Fruit fly (Drosophila melanogaster) whole organism, adult: ENCODE data around the gene Nadsyn.

Source experiments
- CG11617 ChIP-seq: fragments of 200-800 bp; sonication (Bioruptor generic); optimal IDR thresholded peaks from 2 replicates; lab custom pipeline; 2017; ENCODE audit warnings: mild to moderate bottlenecking, missing biosample characterization, missing genetic modification reagents, missing genetic modification characterization
- CG14711 ChIP-seq: fragments of 200-800 bp; sonication (Bioruptor generic); optimal IDR thresholded peaks from 2 replicates; lab custom pipeline; 2018; ENCODE audit warnings: missing biosample characterization, mild to moderate bottlenecking, missing genetic modification characterization, moderate library complexity
- CG33017 ChIP-seq: fragments of 200-800 bp; sonication (Bioruptor generic); optimal IDR thresholded peaks from 2 replicates; lab custom pipeline; 2018; ENCODE audit warnings: missing biosample characterization, mild to moderate bottlenecking, missing genetic modification characterization, moderate library complexity
- Clk ChIP-seq: fragments of 200-800 bp; sonication (Bioruptor generic); optimal IDR thresholded peaks from 2 replicates; lab custom pipeline; 2017; ENCODE audit warnings: missing biosample characterization, missing genetic modification characterization
- Hr96 ChIP-seq: fragments of 200-800 bp; sonication (Bioruptor generic); optimal IDR thresholded peaks from 2 replicates; lab custom pipeline; 2016; ENCODE audit warnings: missing biosample characterization, missing genetic modification characterization
- Mnt ChIP-seq: fragments of 200-800 bp; sonication (Bioruptor generic); optimal IDR thresholded peaks from 2 replicates; lab custom pipeline; 2016; ENCODE audit warnings: missing biosample characterization, mild to moderate bottlenecking, missing genetic modification characterization
- bab1 ChIP-seq: fragments of 200-800 bp; sonication (Bioruptor generic); optimal IDR thresholded peaks from 3 replicates; lab custom pipeline; 2019; ENCODE audit warnings: missing biosample characterization, mild to moderate bottlenecking, missing genetic modification characterization, moderate library complexity
- cic ChIP-seq: fragments of 200-800 bp; sonication (Bioruptor generic); optimal IDR thresholded peaks from 2 replicates; lab custom pipeline; 2017; ENCODE audit warnings: missing biosample characterization, mild to moderate bottlenecking, missing genetic modification characterization, moderate library complexity
- kay ChIP-seq: fragments of 200-800 bp; sonication (Bioruptor generic); peaks from one replicate; lab custom pipeline; 2016; ENCODE audit warnings: missing biosample characterization, missing genetic modification characterization, borderline replicate concordance
- ovo ChIP-seq: fragments of 200-800 bp; sonication (Bioruptor generic); optimal IDR thresholded peaks from 2 replicates; lab custom pipeline; 2016; ENCODE audit warnings: missing biosample characterization, missing genetic modification characterization
- pad ChIP-seq: fragments of 200-800 bp; sonication (Bioruptor generic); optimal IDR thresholded peaks from 3 replicates; lab custom pipeline; 2017; ENCODE audit warnings: missing biosample characterization, missing genetic modification characterization, mild to moderate bottlenecking, moderate library complexity, missing genetic modification reagents

DNA sequence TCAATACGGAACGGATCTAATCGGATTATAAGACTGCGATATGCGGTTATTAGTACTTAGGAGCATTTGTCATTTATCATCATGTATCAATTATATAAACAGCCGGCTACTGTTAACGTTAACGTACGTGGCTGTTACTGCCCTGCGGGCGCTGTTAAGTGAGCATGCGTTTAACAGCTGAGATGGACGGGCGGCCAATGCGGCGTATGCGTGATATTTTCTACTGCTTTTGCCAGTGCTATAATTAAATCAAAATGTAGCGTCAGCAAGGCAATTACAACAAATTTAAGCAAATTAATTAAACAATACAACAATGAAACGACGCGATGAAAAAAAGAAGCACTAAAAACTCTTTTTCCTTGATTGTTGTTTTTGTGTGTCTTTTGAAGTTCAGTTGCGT lies 80.5 kb downstream of the Nadsyn start:
- TF ChIP-seq Hr96 (no peak), ovo (GFP tag; lab: Kevin White, UChicago) (no peak), Clk (GFP tag; lab: Kevin White, UChicago) (no peak), Mnt (GFP tag; lab: Kevin White, UChicago) (no peak), bab1 (GFP tag; lab: Kevin White, UChicago) (no peak), pad (no peak), kay (GFP tag; lab: Kevin White, UChicago) (no peak), CG11617 (GFP tag; lab: Kevin White, UChicago) (no peak), CG33017 (tag; lab: Kevin White, UChicago) (no peak), CG14711 (no peak), cic (GFP tag; lab: Kevin White, UChicago) (no peak)
